Worm (Caenorhabditis elegans) whole organism, L2 larva: ENCODE measurements around the gene Y50D4C.5.

Source experiments
- ZK546.5 ChIP-seq: sonication (generic microtip); optimal IDR thresholded peaks from 2 replicates; lab custom pipeline; 2017; ENCODE audit warnings: missing biosample characterization, missing genetic modification characterization
- ama-1 ChIP-seq: fragments of 150-350 bp; optimal IDR thresholded peaks from 2 replicates; lab custom pipeline; 2018; ENCODE audit warnings: inconsistent platforms
- dmd-4 ChIP-seq: sonication (generic microtip); optimal IDR thresholded peaks from 2 replicates; lab custom pipeline; 2017; ENCODE audit warnings: missing biosample characterization, missing genetic modification characterization
- nhr-237 ChIP-seq: fragments of 150-350 bp; optimal IDR thresholded peaks from 2 replicates; lab custom pipeline; 2014; ENCODE audit warnings: missing biosample characterization, missing genetic modification characterization
- ztf-11 ChIP-seq: sonication (generic microtip); optimal IDR thresholded peaks from 2 replicates; lab custom pipeline; 2017; ENCODE audit warnings: missing biosample characterization, missing genetic modification characterization

- TF ChIP-seq ama-1 (lab: Kevin White, UChicago) (no peak), ZK546.5 (no peak), dmd-4 (no peak), nhr-237 (tag; lab: Kevin White, UChicago) (no peak), ztf-11 (tag; lab: Kevin White, UChicago) (no peak)
Measured at ce11 chrV:949084-949483, 54.5 kb downstream of the Y50D4C.5 start.
